In genomic region chrIV:2408437-2408836, ce11 we compare ENCODE assay signal across 2 worm cellular contexts.
A peak's percentile ranks its signal among the peaks of the same experiment; 100 is the strongest.
TF ChIP-seq lines count a peak whose summit lies in the region.

No protein-coding gene starts in this region.

TF ChIP-seq in whole organism, L1 larva, 84 proteins besides CTCF, POLR2A, EP300 and RAD21 (continued from another document):
- TF ChIP-seq zip-4 (GFP tag; optimal IDR thresholded peaks at IDR 0.05; lab: Kevin White, UChicago) (peak; percentile 48), unc-30 (tag; optimal IDR thresholded peaks at IDR 0.05; lab: Kevin White, UChicago) (no peak), lin-15B (tag; optimal IDR thresholded peaks at IDR 0.05; lab: Kevin White, UChicago) (peak; percentile 30), pqm-1 (tag; optimal IDR thresholded peaks at IDR 0.05; lab: Kevin White, UChicago) (no peak), dpl-1 (GFP tag; optimal IDR thresholded peaks at IDR 0.05; lab: Kevin White, UChicago) (peak; percentile 54 to 71 (median 64)), fkh-4 (tag; optimal IDR thresholded peaks at IDR 0.05; lab: Kevin White, UChicago; ENCODE audit: borderline replicate concordance) (no peak), mef-2 (tag; optimal IDR thresholded peaks at IDR 0.05; lab: Kevin White, UChicago) (no peak), zag-1 (tag; optimal IDR thresholded peaks at IDR 0.05; lab: Kevin White, UChicago) (no peak), lsy-2 (tag; optimal IDR thresholded peaks at IDR 0.05; lab: Kevin White, UChicago) (peak; percentile 76 to 88), F16B12.6 (tag; optimal IDR thresholded peaks at IDR 0.05; lab: Kevin White, UChicago) (peak; percentile 49), hlh-17 (GFP tag; optimal IDR thresholded peaks at IDR 0.05; lab: Kevin White, UChicago; ENCODE audit: borderline replicate concordance) (no peak), nhr-90 (tag; optimal IDR thresholded peaks at IDR 0.05; lab: Kevin White, UChicago; ENCODE audit: poor library complexity) (peak; percentile 86), ceh-8 (GFP tag; optimal IDR thresholded peaks at IDR 0.05; lab: Kevin White, UChicago) (peak; percentile 65), nhr-20 (tag; optimal IDR thresholded peaks at IDR 0.05; lab: Kevin White, UChicago) (peak; percentile 81), sptf-1 (tag; optimal IDR thresholded peaks at IDR 0.05; lab: Kevin White, UChicago) (no peak), lin-35 (GFP tag; optimal IDR thresholded peaks at IDR 0.05; lab: Kevin White, UChicago) (peak; percentile 76 to 88), tlp-1 (tag; optimal IDR thresholded peaks at IDR 0.05; lab: Kevin White, UChicago) (no peak), nhr-19 (GFP tag; conservative IDR thresholded peaks at IDR 0.05; lab: Robert Waterston, UW) (peak; percentile 80), C34B4.2 (tag; optimal IDR thresholded peaks at IDR 0.05; lab: Kevin White, UChicago) (no peak), fkh-8 (tag; optimal IDR thresholded peaks at IDR 0.05; lab: Kevin White, UChicago) (peak; percentile 85), nhr-76 (tag; optimal IDR thresholded peaks at IDR 0.05; lab: Kevin White, UChicago) (no peak)

TF ChIP-seq in whole organism, young adult, 124 proteins besides CTCF, POLR2A, EP300 and RAD21 (continued from another document):
- TF ChIP-seq lag-1 (GFP tag; IDR thresholded peaks at IDR 0.05; lab: Robert Waterston, UW) (no peak), nhr-80 (tag; optimal IDR thresholded peaks at IDR 0.05; lab: Kevin White, UChicago) (peak; percentile 37), tbp1 (GFP tag; optimal IDR thresholded peaks at IDR 0.05; lab: Kevin White, UChicago) (peak; percentile 95), ztf-25 (GFP tag; IDR thresholded peaks at IDR 0.05; lab: Robert Waterston, UW) (0 out of 2 replicates have a peak, but pooled peaks have one; percentile 83), Y53F4B.3 (GFP tag; IDR thresholded peaks at IDR 0.05; lab: Robert Waterston, UW) (no peak), snpc-4 (GFP tag; optimal IDR thresholded peaks at IDR 0.05; lab: Kevin White, UChicago) (peak; percentile 61), snpc-4 (tag; optimal IDR thresholded peaks at IDR 0.05; lab: Kevin White, UChicago) (peak; percentile 67 to 82 (median 74)), let-607 (tag; optimal IDR thresholded peaks at IDR 0.05; lab: Kevin White, UChicago) (peak; percentile 48 to 51), C17E4.6 (GFP tag; IDR thresholded peaks at IDR 0.05; lab: Robert Waterston, UW) (0 out of 2 replicates have a peak, but pooled peaks have one; percentile 30), mcd-1 (GFP tag; IDR thresholded peaks at IDR 0.05; lab: Robert Waterston, UW) (peak; percentile 87), ztf-3 (GFP tag; optimal IDR thresholded peaks at IDR 0.05; lab: Kevin White, UChicago) (peak; percentile 61), rec-8 (tag; optimal IDR thresholded peaks at IDR 0.05; lab: Kevin White, UChicago) (peak; percentile 30 to 55), mel-28 (tag; optimal IDR thresholded peaks at IDR 0.05; lab: Kevin White, UChicago; ENCODE audit: borderline replicate concordance) (no peak), F55B11.4 (tag; optimal IDR thresholded peaks at IDR 0.05; lab: Kevin White, UChicago; ENCODE audit: borderline replicate concordance, insufficient read depth) (no peak), nhr-90 (tag; optimal IDR thresholded peaks at IDR 0.05; lab: Kevin White, UChicago) (peak; percentile 90), zim-3 (tag; optimal IDR thresholded peaks at IDR 0.05; lab: Kevin White, UChicago) (peak; percentile 78), F52B5.7 (tag; optimal IDR thresholded peaks at IDR 0.05; lab: Kevin White, UChicago) (peak; percentile 70), egl-44 (GFP tag; IDR thresholded peaks at IDR 0.05; lab: Robert Waterston, UW) (peak; percentile 92), nfya-1 (tag; optimal IDR thresholded peaks at IDR 0.05; lab: Kevin White, UChicago; ENCODE audit: borderline replicate concordance, insufficient read depth) (no peak), attf-5 (GFP tag; optimal IDR thresholded peaks at IDR 0.05; lab: Kevin White, UChicago) (peak; percentile 65), Y79H2A.3 (GFP tag; conservative IDR thresholded peaks at IDR 0.05; lab: Robert Waterston, UW) (0 out of 2 replicates have a peak, but pooled peaks have one; percentile 40), snpc-1.3 (tag; optimal IDR thresholded peaks at IDR 0.05; lab: Kevin White, UChicago; ENCODE audit: insufficient read depth) (peak; percentile 83), snpc-1.1 (tag; optimal IDR thresholded peaks at IDR 0.05; lab: Kevin White, UChicago; ENCODE audit: insufficient read depth) (peak; percentile 44)
TF ChIP-seq in whole organism, young adult: peak in this region for 93.
